Fruit fly (Drosophila melanogaster) whole organism, prepupa: ENCODE results near the gene lsn.

Experiments used
- CG9139 ChIP-seq: fragments of 200-800 bp; sonication (Bioruptor generic); optimal IDR thresholded peaks from 3 replicates; lab custom pipeline; 2017; ENCODE audit warnings: missing biosample characterization, mild to moderate bottlenecking, missing genetic modification characterization
- Gug ChIP-seq: fragments of 200-800 bp; sonication (Bioruptor generic); IDR thresholded peaks from 2 replicates; pipeline ENCODE4 v1.3.6; 2022; ENCODE audit warnings: missing biosample characterization, missing genetic modification characterization
- Lpt ChIP-seq: fragments of 200-800 bp; sonication (Bioruptor generic); optimal IDR thresholded peaks from 3 replicates; lab custom pipeline; 2016; ENCODE audit warnings: missing biosample characterization, missing genetic modification characterization
- Sox15 ChIP-seq: fragments of 200-800 bp; sonication (Bioruptor generic); optimal IDR thresholded peaks from 3 replicates; lab custom pipeline; 2016; ENCODE audit warnings: missing biosample characterization, missing genetic modification characterization
- dsx ChIP-seq: fragments of 200-800 bp; optimal IDR thresholded peaks from 3 replicates; lab custom pipeline; 2019; ENCODE audit warnings: missing biosample characterization, mild to moderate bottlenecking, missing genetic modification characterization, moderate library complexity; ENCODE audit not compliant: poor library complexity, severe bottlenecking
- fd85E ChIP-seq: fragments of 200-800 bp; sonication (Bioruptor generic); optimal IDR thresholded peaks from 3 replicates; lab custom pipeline; 2016; ENCODE audit warnings: missing biosample characterization, missing genetic modification characterization
- topi ChIP-seq: fragments of 200-800 bp; sonication (Bioruptor generic); optimal IDR thresholded peaks from 3 replicates; lab custom pipeline; 2016; ENCODE audit warnings: missing biosample characterization, missing genetic modification characterization

- no peak for TF ChIP-seq Gug (GFP tag; lab: Robert Waterston, UW)
- TF ChIP-seq CG9139 (GFP tag; lab: Kevin White, UChicago): no peak
- no peak for TF ChIP-seq topi (GFP tag; lab: Kevin White, UChicago)
- TF ChIP-seq dsx (GFP tag; lab: Kevin White, UChicago): no peak
- peak; percentile 75 for TF ChIP-seq Lpt (GFP tag; lab: Kevin White, UChicago)
- no peak for TF ChIP-seq Sox15 (GFP tag; lab: Kevin White, UChicago)
- TF ChIP-seq fd85E: no peak
Observed at dm6 chr3R:21831040-21831439, 33.9 kb upstream of the lsn start.
